Worm (Caenorhabditis elegans) whole organism, young adult: ENCODE results near the gene Y37D8A.8.
A peak's percentile ranks its signal among the peaks of the same experiment; 100 is the strongest.

Experiments
- B0261.1 ChIP-seq: sonication (generic microtip); optimal IDR thresholded peaks from 2 replicates; lab custom pipeline; 2016; ENCODE audit warnings: mild to moderate bottlenecking, missing genetic modification characterization, moderate library complexity, missing compliant biosample characterization
- bed-2 ChIP-seq: fragments of 200-800 bp; sonication (Bioruptor generic); IDR thresholded peaks from 2 replicates; pipeline ENCODE4 v1.3.6; 2022; ENCODE audit warnings: missing genetic modification reagents, missing genetic modification characterization, missing compliant biosample characterization
- ets-4 ChIP-seq: fragments of 200-800 bp; sonication (Bioruptor generic); optimal IDR thresholded peaks from 2 replicates; lab custom pipeline; 2018; ENCODE audit warnings: mild to moderate bottlenecking, missing genetic modification characterization, missing compliant biosample characterization
- snpc-1.3 ChIP-seq: sonication (generic microtip); optimal IDR thresholded peaks from 2 replicates; lab custom pipeline; 2017; ENCODE audit warnings: missing genetic modification characterization, mild to moderate bottlenecking, missing compliant biosample characterization, antibody characterized with exemption, moderate library complexity, missing genotype, missing genetic modification reagents; ENCODE audit not compliant: insufficient read depth
- snpc-4 ChIP-seq, 5 experiments: fragments of 150-350 bp in 1 of 5; sonication (generic microtip) in 4 of 5; optimal IDR thresholded peaks; 2 replicates each; lab custom pipeline; 2014 to 2018; ENCODE audit warnings: missing genetic modification characterization in 5 of 5, missing biosample characterization in 3 of 5, antibody characterized with exemption in 2 of 5, mild to moderate bottlenecking in 2 of 5, missing compliant biosample characterization in 2 of 5, missing genotype in 2 of 5, moderate library complexity in 2 of 5, missing genetic modification reagents in 1 of 5
- tbx-9 ChIP-seq: sonication (generic microtip); optimal IDR thresholded peaks from 2 replicates; lab custom pipeline; 2016; ENCODE audit warnings: borderline replicate concordance, missing genetic modification characterization, inconsistent platforms, missing compliant biosample characterization
- zfh-2 ChIP-seq: fragments of 200-800 bp; sonication (Bioruptor generic); conservative IDR thresholded peaks from 2 replicates; pipeline ENCODE4 v1.3.6; 2022; ENCODE audit warnings: missing genetic modification reagents, missing genetic modification characterization, missing compliant biosample characterization

ce11 chrIII:12874606-12875066 is 9.9 kb downstream of the Y37D8A.8 start, which contains the start of the genes mrg-1 and spcs-2:
- no peak for TF ChIP-seq B0261.1
- peak; percentile 42 for TF ChIP-seq snpc-4 (GFP tag; optimal IDR thresholded peaks at IDR 0.05; lab: Kevin White, UChicago)
- TF ChIP-seq snpc-4 (tag; optimal IDR thresholded peaks at IDR 0.05; lab: Kevin White, UChicago) = peak in 3 of 4 experiments; percentile 57 to 72 (median 62)
- TF ChIP-seq zfh-2 (GFP tag; lab: Robert Waterston, UW) = 0 out of 2 replicates have a peak, but pooled peaks have one; percentile 4
- TF ChIP-seq tbx-9 = no peak
- peak; percentile 88 for TF ChIP-seq snpc-1.3 (tag; lab: Kevin White, UChicago)
- TF ChIP-seq ets-4 = no peak
- TF ChIP-seq bed-2 = no peak
